Fruit fly (Drosophila melanogaster) whole organism, embryonic: ENCODE results near the gene CG33489.

ENCODE experiments used
- CG11247 ChIP-seq: fragments of 200-800 bp; sonication (Bioruptor generic); IDR thresholded peaks from 2 replicates; pipeline ENCODE4 v1.3.6; 2022; ENCODE audit warnings: missing biosample characterization, missing genetic modification characterization
- CG12071 ChIP-seq: fragments of 200-800 bp; sonication (Bioruptor generic); optimal IDR thresholded peaks from 3 replicates; lab custom pipeline; 2018; ENCODE audit warnings: missing biosample characterization, mild to moderate bottlenecking, missing genetic modification characterization
- CG12769 ChIP-seq: fragments of 200-800 bp; sonication (Bioruptor generic); optimal IDR thresholded peaks from 2 replicates; lab custom pipeline; 2019; ENCODE audit warnings: missing biosample characterization, mild to moderate bottlenecking, missing genetic modification characterization, moderate library complexity
- CG13287 ChIP-seq: fragments of 200-800 bp; sonication (Bioruptor generic); IDR thresholded peaks from 2 replicates; pipeline ENCODE4 v1.3.6; 2022; ENCODE audit warnings: missing biosample characterization, missing genetic modification characterization; ENCODE audit not compliant: partially characterized antibody
- CG1602 ChIP-seq: fragments of 200-800 bp; sonication (Bioruptor generic); optimal IDR thresholded peaks from 3 replicates; lab custom pipeline; 2016; ENCODE audit warnings: missing biosample characterization, missing genetic modification characterization
- CG17829 ChIP-seq: fragments of 200-800 bp; optimal IDR thresholded peaks from 2 replicates; lab custom pipeline; 2019; ENCODE audit warnings: missing biosample characterization, mild to moderate bottlenecking, missing genetic modification characterization, moderate library complexity
- CG18764 ChIP-seq: fragments of 200-800 bp; sonication (Bioruptor generic); optimal IDR thresholded peaks from 3 replicates; lab custom pipeline; 2016; ENCODE audit warnings: missing biosample characterization, missing genetic modification characterization
- CG2678 ChIP-seq: fragments of 200-800 bp; sonication (Bioruptor generic); optimal IDR thresholded peaks from 3 replicates; lab custom pipeline; 2019; ENCODE audit warnings: missing biosample characterization, mild to moderate bottlenecking, missing genetic modification characterization, moderate library complexity
- CG34376 ChIP-seq: fragments of 200-800 bp; sonication (Bioruptor generic); optimal IDR thresholded peaks from 2 replicates; lab custom pipeline; 2018; ENCODE audit warnings: missing biosample characterization, mild to moderate bottlenecking, missing genetic modification characterization
- CG5180 ChIP-seq: fragments of 200-800 bp; sonication (Bioruptor generic); optimal IDR thresholded peaks from 3 replicates; lab custom pipeline; 2017; ENCODE audit warnings: missing biosample characterization, missing genetic modification characterization, mild to moderate bottlenecking, moderate library complexity, missing genetic modification reagents
- CG6654 ChIP-seq: fragments of 200-800 bp; sonication (Bioruptor generic); optimal IDR thresholded peaks from 2 replicates; lab custom pipeline; 2017; ENCODE audit warnings: missing biosample characterization, mild to moderate bottlenecking, missing genetic modification characterization
- CG6854 ChIP-seq: fragments of 200-800 bp; sonication (Bioruptor generic); optimal IDR thresholded peaks from 3 replicates; lab custom pipeline; 2017; ENCODE audit warnings: missing biosample characterization, mild to moderate bottlenecking, missing genetic modification characterization
- CG8281 ChIP-seq: fragments of 200-800 bp; sonication (Bioruptor generic); optimal IDR thresholded peaks from 2 replicates; lab custom pipeline; 2018; ENCODE audit warnings: missing biosample characterization, mild to moderate bottlenecking, missing genetic modification characterization, moderate library complexity
- CG9727 ChIP-seq: fragments of 200-800 bp; sonication (Bioruptor generic); optimal IDR thresholded peaks from 3 replicates; lab custom pipeline; 2017; ENCODE audit warnings: missing biosample characterization, mild to moderate bottlenecking, missing genetic modification characterization
- Dp ChIP-seq: fragments of 200-800 bp; sonication (Bioruptor generic); optimal IDR thresholded peaks from 2 replicates; lab custom pipeline; 2018; ENCODE audit warnings: missing biosample characterization, mild to moderate bottlenecking, missing genetic modification characterization, moderate library complexity
- Fer3 ChIP-seq: fragments of 200-800 bp; sonication (Bioruptor generic); optimal IDR thresholded peaks from 2 replicates; lab custom pipeline; 2018; ENCODE audit warnings: missing biosample characterization, mild to moderate bottlenecking, missing genetic modification characterization, moderate library complexity
- GATAe ChIP-seq: fragments of 200-800 bp; sonication (Bioruptor generic); conservative IDR thresholded peaks from 2 replicates; pipeline ENCODE4 v1.3.6; 2022; ENCODE audit warnings: missing biosample characterization, missing genetic modification characterization
- Hr51 ChIP-seq, 2 experiments: fragments of 200-800 bp; sonication (Bioruptor generic); optimal IDR thresholded peaks; 2 replicates in 1 of 2; 3 replicates in 1 of 2; lab custom pipeline; 2016 to 2018; ENCODE audit warnings: missing biosample characterization in 2 of 2, missing genetic modification characterization in 2 of 2, mild to moderate bottlenecking in 1 of 2, moderate library complexity in 1 of 2
- MBD-R2 ChIP-seq: fragments of 200-800 bp; sonication (Bioruptor generic); IDR thresholded peaks from 2 replicates; pipeline ENCODE4 v1.3.6; 2022; ENCODE audit warnings: missing biosample characterization, missing genetic modification characterization
- Meics ChIP-seq: fragments of 200-800 bp; sonication (Bioruptor generic); optimal IDR thresholded peaks from 2 replicates; lab custom pipeline; 2017; ENCODE audit warnings: missing biosample characterization, mild to moderate bottlenecking, missing genetic modification characterization
- Mes4 ChIP-seq: fragments of 200-800 bp; sonication (Bioruptor generic); optimal IDR thresholded peaks from 2 replicates; lab custom pipeline; 2016; ENCODE audit warnings: missing biosample characterization, missing genetic modification characterization
- Neu2 ChIP-seq: fragments of 200-800 bp; sonication (Bioruptor generic); optimal IDR thresholded peaks from 3 replicates; lab custom pipeline; 2016; ENCODE audit warnings: missing biosample characterization, missing genetic modification characterization, borderline replicate concordance
- PHDP ChIP-seq: fragments of 200-800 bp; sonication (Bioruptor generic); optimal IDR thresholded peaks from 3 replicates; lab custom pipeline; 2018; ENCODE audit warnings: missing biosample characterization, mild to moderate bottlenecking, missing genetic modification characterization, moderate library complexity
- Rx ChIP-seq: fragments of 200-800 bp; sonication (Bioruptor generic); IDR thresholded peaks from 2 replicates; pipeline ENCODE4 v1.3.6; 2022; ENCODE audit warnings: missing biosample characterization, missing genetic modification characterization
- Sox100B ChIP-seq: fragments of 200-800 bp; sonication (Bioruptor generic); optimal IDR thresholded peaks from 3 replicates; lab custom pipeline; 2018; ENCODE audit warnings: missing biosample characterization, mild to moderate bottlenecking, missing genetic modification characterization
- Ssrp ChIP-seq: fragments of 200-800 bp; sonication (Bioruptor generic); optimal IDR thresholded peaks from 2 replicates; lab custom pipeline; 2018; ENCODE audit warnings: missing biosample characterization, mild to moderate bottlenecking, missing genetic modification characterization, moderate library complexity
- cas ChIP-seq: fragments of 200-800 bp; sonication (Bioruptor generic); IDR thresholded peaks from 2 replicates; pipeline ENCODE4 v1.3.6; 2022; ENCODE audit warnings: missing biosample characterization, missing genetic modification characterization
- caup ChIP-seq: fragments of 200-800 bp; sonication (Bioruptor generic); optimal IDR thresholded peaks from 3 replicates; lab custom pipeline; 2017; ENCODE audit warnings: missing biosample characterization, mild to moderate bottlenecking, missing genetic modification characterization, moderate library complexity; ENCODE audit not compliant: severe bottlenecking
- chinmo ChIP-seq: fragments of 200-800 bp; sonication (Bioruptor generic); IDR thresholded peaks from 4 replicates; pipeline ENCODE4 v1.3.6; 2022; ENCODE audit warnings: missing biosample characterization, missing genetic modification characterization; ENCODE audit not compliant: partially characterized antibody
- exex ChIP-seq: fragments of 200-800 bp; sonication (Bioruptor generic); optimal IDR thresholded peaks from 4 replicates; lab custom pipeline; 2018; ENCODE audit warnings: missing biosample characterization, mild to moderate bottlenecking, missing genetic modification characterization, moderate library complexity
- fd3F ChIP-seq: fragments of 200-800 bp; sonication (Bioruptor generic); optimal IDR thresholded peaks from 2 replicates; lab custom pipeline; 2018; ENCODE audit warnings: missing biosample characterization, mild to moderate bottlenecking, missing genetic modification characterization, moderate library complexity
- gro ChIP-seq: fragments of 200-800 bp; sonication (Bioruptor generic); optimal IDR thresholded peaks from 2 replicates; lab custom pipeline; 2016; ENCODE audit warnings: missing biosample characterization, missing genetic modification characterization
- gsb-n ChIP-seq: fragments of 200-800 bp; sonication (Bioruptor generic); optimal IDR thresholded peaks from 3 replicates; lab custom pipeline; 2018; ENCODE audit warnings: missing biosample characterization, mild to moderate bottlenecking, missing genetic modification characterization
- gt ChIP-seq: fragments of 200-800 bp; sonication (Bioruptor generic); IDR thresholded peaks from 2 replicates; pipeline ENCODE4 v1.3.6; 2022; ENCODE audit warnings: missing biosample characterization, missing genetic modification characterization
- her ChIP-seq: fragments of 200-800 bp; sonication (Bioruptor generic); optimal IDR thresholded peaks from 2 replicates; lab custom pipeline; 2016; ENCODE audit warnings: missing biosample characterization, missing genetic modification characterization
- hkb ChIP-seq, 2 experiments: fragments of 200-800 bp in 1 of 2; fragments of >200 bp in 1 of 2; sonication (Bioruptor generic) in 1 of 2; IDR thresholded peaks in 1 of 2; optimal IDR thresholded peaks in 1 of 2; 2 replicates each; pipeline versions ENCODE4 v1.3.6 to Lab custom; 2017 to 2022; ENCODE audit warnings: missing biosample characterization in 1 of 2, missing genetic modification characterization in 1 of 2
- lab ChIP-seq: fragments of 200-800 bp; sonication (Bioruptor generic); optimal IDR thresholded peaks from 3 replicates; lab custom pipeline; 2017; ENCODE audit warnings: missing biosample characterization, missing genetic modification characterization, mild to moderate bottlenecking, moderate library complexity, missing genetic modification reagents
- nerfin-1 ChIP-seq: fragments of 200-800 bp; sonication (Bioruptor generic); optimal IDR thresholded peaks from 3 replicates; lab custom pipeline; 2019; ENCODE audit warnings: missing biosample characterization, mild to moderate bottlenecking, missing genetic modification characterization, moderate library complexity
- nmo ChIP-seq: fragments of 200-800 bp; sonication (Bioruptor generic); optimal IDR thresholded peaks from 2 replicates; lab custom pipeline; 2018; ENCODE audit warnings: missing biosample characterization, mild to moderate bottlenecking, missing genetic modification characterization, moderate library complexity
- ranshi ChIP-seq: fragments of 200-800 bp; sonication (Bioruptor generic); IDR thresholded peaks from 2 replicates; pipeline ENCODE4 v1.3.6; 2022; ENCODE audit warnings: missing biosample characterization, missing genetic modification characterization
- ro ChIP-seq: fragments of 200-800 bp; sonication (Bioruptor generic); IDR thresholded peaks from 2 replicates; pipeline ENCODE4 v1.3.6; 2022; ENCODE audit warnings: missing biosample characterization, missing genetic modification characterization
- scrt ChIP-seq: fragments of 200-800 bp; sonication (Bioruptor generic); optimal IDR thresholded peaks from 2 replicates; lab custom pipeline; 2018; ENCODE audit warnings: missing biosample characterization, mild to moderate bottlenecking, missing genetic modification characterization, moderate library complexity
- sisA ChIP-seq: fragments of 200-800 bp; sonication (Bioruptor generic); IDR thresholded peaks from 2 replicates; pipeline ENCODE4 v1.3.6; 2022; ENCODE audit warnings: missing biosample characterization, missing genetic modification characterization
- slou ChIP-seq: fragments of 200-800 bp; sonication (Bioruptor generic); optimal IDR thresholded peaks from 3 replicates; lab custom pipeline; 2016; ENCODE audit warnings: missing biosample characterization, missing genetic modification characterization
- vvl ChIP-seq: fragments of 200-800 bp; sonication (Bioruptor generic); IDR thresholded peaks from 2 replicates; pipeline ENCODE4 v1.3.6; 2022; ENCODE audit warnings: missing biosample characterization, missing genetic modification characterization
- zen ChIP-seq: fragments of 200-800 bp; sonication (Bioruptor generic); optimal IDR thresholded peaks from 3 replicates; lab custom pipeline; 2018; ENCODE audit warnings: missing biosample characterization, mild to moderate bottlenecking, missing genetic modification characterization, moderate library complexity

Gene CG33489

dm6 chr3L:11528397-11528923 is 48.4 kb downstream of the CG33489 start (continued):
- TF ChIP-seq chinmo (GFP tag; lab: Robert Waterston, UW) (0 out of 4 replicates have a peak, but pooled peaks have one; percentile 66), Meics (GFP tag; lab: Kevin White, UChicago) (peak; percentile 42), Neu2 (no peak), exex (tag; lab: Kevin White, UChicago) (peak; percentile 73), CG6654 (GFP tag; lab: Kevin White, UChicago) (no peak), PHDP (peak; percentile 47), Mes4 (GFP tag; lab: Kevin White, UChicago) (no peak), CG34376 (GFP tag; lab: Kevin White, UChicago) (peak; percentile 40), CG12769 (tag; lab: Kevin White, UChicago) (peak; percentile 37), CG12071 (GFP tag; lab: Kevin White, UChicago) (peak; percentile 42), lab (GFP tag; lab: Kevin White, UChicago) (peak; percentile 73), Fer3 (tag; lab: Kevin White, UChicago) (peak; percentile 33), CG9727 (GFP tag; lab: Kevin White, UChicago) (peak; percentile 21), CG2678 (tag; lab: Kevin White, UChicago) (peak; percentile 65), hkb (optimal IDR thresholded peaks at IDR 0.05; lab: Kevin White, UChicago) (no peak), hkb (GFP tag; IDR thresholded peaks at IDR 0.05; lab: Robert Waterston, UW) (0 out of 2 replicates have a peak, but pooled peaks have one; percentile 35), fd3F (GFP tag; lab: Kevin White, UChicago) (peak; percentile 39), cas (no peak), CG5180 (GFP tag; lab: Kevin White, UChicago) (peak; percentile 16)

DNA sequence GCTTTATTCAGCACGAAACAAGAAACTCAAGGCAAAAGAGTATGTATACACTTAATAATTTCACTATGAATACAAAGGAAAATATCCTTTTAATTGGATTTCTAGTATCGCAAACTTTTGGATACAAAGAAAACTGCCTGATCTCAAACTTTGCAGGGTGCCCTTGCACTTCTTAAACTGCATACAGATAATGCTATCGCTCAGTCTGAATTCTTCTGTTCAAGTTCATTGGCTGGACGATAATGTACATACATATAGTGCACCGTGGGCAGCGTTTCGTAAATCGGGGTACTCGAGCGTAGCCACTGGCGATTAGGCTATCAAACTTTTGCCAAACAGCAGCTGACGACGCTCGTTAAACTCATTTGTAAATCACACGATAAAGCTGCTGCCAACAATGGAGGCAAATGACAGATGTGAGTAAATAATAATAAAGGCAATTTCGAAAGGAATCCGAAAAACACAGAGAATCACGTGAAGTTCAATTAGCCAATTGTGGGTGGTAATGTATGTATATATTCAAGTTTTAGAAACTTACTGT is 50.1 kb downstream of the CG33489 start:
- TF ChIP-seq CG13287 (GFP tag; lab: Robert Waterston, UW) (no peak), caup (GFP tag; lab: Kevin White, UChicago) (no peak), gsb-n (tag; lab: Kevin White, UChicago) (no peak), Ssrp (tag; lab: Kevin White, UChicago) (no peak), sisA (GFP tag; lab: Robert Waterston, UW) (no peak), exex (tag; lab: Kevin White, UChicago) (peak; percentile 57), CG11247 (GFP tag; lab: Robert Waterston, UW) (no peak), vvl (no peak), Sox100B (GFP tag; lab: Kevin White, UChicago) (no peak), GATAe (GFP tag; lab: Robert Waterston, UW) (no peak), ranshi (no peak), CG6854 (GFP tag; lab: Kevin White, UChicago) (no peak), nmo (no peak), ro (GFP tag; lab: Robert Waterston, UW) (no peak), nerfin-1 (tag; lab: Kevin White, UChicago) (no peak), CG18764 (GFP tag; lab: Kevin White, UChicago) (no peak), gro (GFP tag; lab: Kevin White, UChicago) (no peak), CG8281 (tag; lab: Kevin White, UChicago) (no peak), zen (tag; lab: Kevin White, UChicago) (no peak), her (GFP tag; lab: Kevin White, UChicago) (no peak), CG12769 (tag; lab: Kevin White, UChicago) (no peak), chinmo (GFP tag; lab: Robert Waterston, UW) (0 out of 4 replicates have a peak, but pooled peaks have one; percentile 66), MBD-R2 (GFP tag; lab: Robert Waterston, UW) (0 out of 2 replicates have a peak, but pooled peaks have one; percentile 8), Dp (no peak), Hr51 (GFP tag; optimal IDR thresholded peaks at IDR 0.05; lab: Kevin White, UChicago) (no peak), gt (GFP tag; lab: Robert Waterston, UW) (no peak), CG17829 (no peak), slou (GFP tag; lab: Kevin White, UChicago) (no peak), CG1602 (GFP tag; lab: Kevin White, UChicago) (no peak), scrt (GFP tag; lab: Kevin White, UChicago) (no peak), Rx (no peak), CG34376 (GFP tag; lab: Kevin White, UChicago) (no peak)
